Worm (Caenorhabditis elegans) whole organism, L3 larva: ENCODE results near the gene F36D3.8.

Source experiments
- nhr-76 ChIP-seq: fragments of 150-350 bp; sonication (generic microtip); optimal IDR thresholded peaks from 5 replicates; lab custom pipeline; 2014; ENCODE audit warnings: missing biosample characterization, missing genetic modification characterization
- unc-62 ChIP-seq: fragments of 150-350 bp; sonication (generic microtip); optimal IDR thresholded peaks from 4 replicates; lab custom pipeline; 2014; ENCODE audit warnings: missing biosample characterization, missing genetic modification reagents, missing genetic modification characterization

DNA sequence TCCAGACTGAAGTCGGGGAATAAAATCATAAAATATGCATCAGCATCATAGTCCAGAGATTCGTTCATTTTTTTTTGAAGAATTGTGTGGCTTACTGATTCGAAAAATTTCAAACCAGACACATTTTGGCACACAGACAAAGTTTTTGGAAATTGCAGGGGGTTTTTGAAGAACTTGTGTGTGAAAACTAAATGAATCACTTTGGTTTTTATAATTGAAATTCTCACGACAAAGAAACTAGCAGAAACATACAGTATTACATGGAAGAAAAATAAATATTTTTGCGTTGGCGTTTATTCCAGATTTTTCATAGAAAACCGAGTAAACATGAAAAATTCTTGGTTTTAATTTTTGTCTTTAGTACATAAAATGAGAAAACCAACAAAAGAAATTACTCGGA, 4.7 kb upstream of the F36D3.8 start, which contains the start of gene srw-34:
- TF ChIP-seq nhr-76 (tag; lab: Kevin White, UChicago) (no peak), unc-62 (GFP tag; lab: Kevin White, UChicago) (no peak)
